Worm (Caenorhabditis elegans): ENCODE data around the gene spch-1.

DNA sequence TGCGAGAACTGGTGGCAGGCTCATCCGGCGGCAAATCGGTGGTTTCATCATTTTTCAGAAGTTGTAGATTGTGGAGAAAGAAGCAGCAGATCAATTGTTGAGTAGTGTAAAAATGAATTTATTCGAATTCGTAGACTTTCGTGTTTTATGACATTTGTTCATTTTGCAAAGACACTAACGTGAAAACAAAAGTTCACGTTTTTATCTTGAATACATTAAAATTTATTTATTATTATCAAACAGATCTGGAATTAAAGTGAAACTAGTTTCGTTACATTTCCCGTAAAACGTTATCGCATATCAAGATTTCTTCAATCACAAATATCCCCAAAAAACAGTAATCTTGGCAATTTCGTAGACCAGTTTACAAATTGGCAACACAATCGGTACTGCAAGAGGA lies 35.5 kb upstream of the spch-1 start, which contains the start of gene T14G10.8:
- TF ChIP-seq unc-39 (tag; optimal IDR thresholded peaks at IDR 0.05) (no peak), nhr-12 (tag; optimal IDR thresholded peaks at IDR 0.05) (no peak), nhr-2 (tag; optimal IDR thresholded peaks at IDR 0.05) (no peak), flh-1 (GFP tag; optimal IDR thresholded peaks at IDR 0.05) (no peak), mep-1 (tag; optimal IDR thresholded peaks at IDR 0.05) (no peak), unc-62 (GFP tag; optimal IDR thresholded peaks at IDR 0.05) (no peak), ztf-11 (tag; optimal IDR thresholded peaks at IDR 0.05) (no peak), lin-13 (tag; optimal IDR thresholded peaks at IDR 0.05) (no peak), drap-1 (GFP tag; optimal IDR thresholded peaks at IDR 0.05) (no peak)

Measured in whole organism, mixed stage, embryonic.